Fruit fly (Drosophila melanogaster): Measurements from ENCODE around the gene CG2887.

Gene CG2887

DNA sequence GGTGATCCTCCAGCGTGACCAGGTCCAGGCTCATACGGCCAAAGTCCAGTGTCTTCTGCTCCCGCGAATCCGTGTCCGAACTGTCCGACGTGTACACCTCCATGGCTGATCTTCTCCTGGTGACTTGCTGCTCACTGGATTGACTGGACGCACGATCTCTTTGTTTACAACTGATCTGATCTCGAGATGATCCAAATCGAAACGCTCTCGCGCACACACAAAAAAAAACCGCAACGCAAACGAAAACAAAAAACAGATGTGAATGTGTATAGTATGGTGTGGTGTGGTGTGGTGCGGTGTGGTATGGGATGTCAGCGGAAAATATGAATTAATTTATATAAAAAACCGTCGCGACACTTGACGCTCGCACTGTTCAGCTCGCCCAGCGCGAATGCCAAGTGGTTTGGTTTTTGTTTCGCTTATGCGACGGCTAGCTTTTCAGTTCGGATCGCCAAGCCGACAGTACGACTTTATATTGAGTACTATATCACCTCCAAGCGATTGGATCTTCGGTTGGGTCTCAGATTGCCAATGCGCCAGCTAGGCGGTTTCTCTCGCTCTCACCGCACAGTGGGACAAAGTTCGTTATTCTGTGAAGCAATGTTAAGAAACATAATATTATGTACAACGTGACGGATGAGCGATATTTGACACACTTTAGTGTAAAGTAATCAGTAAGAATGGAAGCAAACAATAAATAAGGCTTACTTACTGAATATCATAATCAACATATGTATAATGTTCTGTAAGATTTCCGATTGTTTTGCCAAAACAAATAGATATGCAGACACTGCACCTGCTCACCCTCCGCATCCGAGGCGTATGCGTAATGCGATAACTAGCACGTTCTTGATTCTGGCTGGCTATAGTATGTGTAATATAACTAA is 8.1 kb upstream of the CG2887 start (continued):
- peak; percentile 6 for TF ChIP-seq CG17829 (tag; optimal IDR thresholded peaks at IDR 0.05)
- no peak for TF ChIP-seq Lhr (GFP tag; optimal IDR thresholded peaks at IDR 0.05)
- peak; percentile 54 for TF ChIP-seq Dek (tag; optimal IDR thresholded peaks at IDR 0.05)
- peak; percentile 22 for TF ChIP-seq CG3838 (GFP tag; optimal IDR thresholded peaks at IDR 0.05)
- peak; percentile 56; the same call in 1 of the 2 replicates for TF ChIP-seq CG4730 (GFP tag; IDR thresholded peaks at IDR 0.05)
- TF ChIP-seq CG7963 (GFP tag; IDR thresholded peaks at IDR 0.05; ENCODE audit: partially characterized antibody): no peak
- peak; percentile 66 for TF ChIP-seq CG12071 (GFP tag; optimal IDR thresholded peaks at IDR 0.05)
- peak; percentile 55 for TF ChIP-seq CG9817 (tag; optimal IDR thresholded peaks at IDR 0.05)
- peak; percentile 55 for TF ChIP-seq kay (GFP tag; optimal IDR thresholded peaks at IDR 0.05)
- TF ChIP-seq chif (GFP tag; optimal IDR thresholded peaks at IDR 0.05): peak; percentile 24 to 55
- peak; percentile 20 for TF ChIP-seq Six4 (GFP tag; optimal IDR thresholded peaks at IDR 0.05)
- TF ChIP-seq Dip2 (GFP tag; IDR thresholded peaks at IDR 0.05): no peak
- peak; percentile 53 for TF ChIP-seq gro (GFP tag; optimal IDR thresholded peaks at IDR 0.05)
- TF ChIP-seq Ets97D (GFP tag; optimal IDR thresholded peaks at IDR 0.05): no peak
- peak; percentile 48 for TF ChIP-seq CG9727 (GFP tag; optimal IDR thresholded peaks at IDR 0.05)
- peak; percentile 58 for TF ChIP-seq CG9437 (GFP tag; optimal IDR thresholded peaks at IDR 0.05)
- TF ChIP-seq eyg (GFP tag; optimal IDR thresholded peaks at IDR 0.05): peak; percentile 32
- peak; percentile 62 for TF ChIP-seq Hand (GFP tag; optimal IDR thresholded peaks at IDR 0.05)
- TF ChIP-seq Gug (GFP tag; IDR thresholded peaks at IDR 0.05): peak; percentile 8; the same call in 1 of the 4 replicates
- TF ChIP-seq Nf-YC (tag; optimal IDR thresholded peaks at IDR 0.05): peak; percentile 46
- TF ChIP-seq ken (GFP tag; IDR thresholded peaks at IDR 0.05): no peak
- peak; percentile 77 for TF ChIP-seq lilli (GFP tag; optimal IDR thresholded peaks at IDR 0.05)
- TF ChIP-seq cwo (GFP tag; optimal IDR thresholded peaks at IDR 0.05): peak; percentile 86
- TF ChIP-seq Blimp-1 (GFP tag; optimal IDR thresholded peaks at IDR 0.05): peak; percentile 28
- peak; percentile 88 for TF ChIP-seq CG34376 (GFP tag; optimal IDR thresholded peaks at IDR 0.05)
- peak; percentile 29 for TF ChIP-seq CG10979 (tag; optimal IDR thresholded peaks at IDR 0.05)
- TF ChIP-seq dm (GFP tag; optimal IDR thresholded peaks at IDR 0.05): no peak
- TF ChIP-seq CG11504 (tag; optimal IDR thresholded peaks at IDR 0.05): peak; percentile 73
- TF ChIP-seq fd3F (GFP tag; optimal IDR thresholded peaks at IDR 0.05): peak; percentile 62
- peak; percentile 18 for TF ChIP-seq CG1792 (GFP tag; optimal IDR thresholded peaks at IDR 0.05)
- peak; percentile 69 for TF ChIP-seq CG7786 (GFP tag; optimal IDR thresholded peaks at IDR 0.05)
- TF ChIP-seq Nf-YB (GFP tag; optimal IDR thresholded peaks at IDR 0.05): peak; percentile 38
- TF ChIP-seq bsh (GFP tag; optimal IDR thresholded peaks at IDR 0.05): peak; percentile 26 to 51
- TF ChIP-seq dan (GFP tag; IDR thresholded peaks at IDR 0.05): no peak
- peak; percentile 37 for TF ChIP-seq vfl (GFP tag; optimal IDR thresholded peaks at IDR 0.05)
- TF ChIP-seq tx (GFP tag; optimal IDR thresholded peaks at IDR 0.05): peak; percentile 17
- TF ChIP-seq Hsf (GFP tag; optimal IDR thresholded peaks at IDR 0.05): peak; percentile 53
- TF ChIP-seq CG15269 (tag; optimal IDR thresholded peaks at IDR 0.05): peak; percentile 79
- peak; percentile 28 for TF ChIP-seq CG18011 (GFP tag; optimal IDR thresholded peaks at IDR 0.05)
- TF ChIP-seq disco-r (GFP tag; optimal IDR thresholded peaks at IDR 0.05): no peak
- peak; percentile 46 for TF ChIP-seq her (GFP tag; optimal IDR thresholded peaks at IDR 0.05)
- peak; percentile 42 for TF ChIP-seq CG2712 (tag; optimal IDR thresholded peaks at IDR 0.05)
- TF ChIP-seq CG4424 (GFP tag; optimal IDR thresholded peaks at IDR 0.05): peak; percentile 39
- TF ChIP-seq CG2199 (GFP tag; IDR thresholded peaks at IDR 0.05): no peak
- 0 out of 2 replicates have a peak, but pooled peaks have one; percentile 23 for TF ChIP-seq CG13287 (GFP tag; IDR thresholded peaks at IDR 0.05; ENCODE audit: partially characterized antibody)
- TF ChIP-seq ewg (GFP tag; optimal IDR thresholded peaks at IDR 0.05): peak; percentile 15
- TF ChIP-seq gcm2 (GFP tag; optimal IDR thresholded peaks at IDR 0.05): peak; percentile 16
- peak; percentile 32 for TF ChIP-seq Chrac-16 (GFP tag; optimal IDR thresholded peaks at IDR 0.05)
